Fruit fly (Drosophila melanogaster): ENCODE results near the gene CG15459.

CG15459 gene

DNA sequence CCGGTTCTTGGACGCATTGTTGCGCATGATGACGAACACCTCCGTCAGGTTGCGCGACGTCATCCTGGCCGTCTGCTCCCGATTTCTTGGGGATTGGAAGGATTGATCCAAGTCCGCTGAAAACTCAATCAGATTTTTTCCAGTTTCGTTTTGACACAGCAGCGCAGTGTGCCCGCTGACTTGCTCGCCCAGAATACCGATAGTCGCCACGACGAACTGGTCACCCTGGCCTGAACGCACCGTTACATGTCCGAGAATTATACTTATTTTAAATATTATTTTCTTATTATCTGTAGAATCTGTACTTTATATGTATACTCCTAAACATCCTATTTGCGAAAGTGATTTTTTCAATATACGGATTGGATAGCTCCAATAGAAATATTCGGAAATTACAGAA is 19.8 kb downstream of the CG15459 start, which contains the start of gene Syx16:
TSS of gene Syx16 (minus strand) at position 172 of the 400 bp plus-strand sequence.
- no peak for TF ChIP-seq sv (GFP tag; optimal IDR thresholded peaks at IDR 0.05)
- TF ChIP-seq Abd-B (GFP tag; optimal IDR thresholded peaks at IDR 0.05), result no peak
- TF ChIP-seq Jra (GFP tag; optimal IDR thresholded peaks at IDR 0.05), result no peak
- TF ChIP-seq rgr (GFP tag; optimal IDR thresholded peaks at IDR 0.05), result no peak
- TF ChIP-seq OdsH (GFP tag; optimal IDR thresholded peaks at IDR 0.05), result no peak
- TF ChIP-seq dmrt93B (GFP tag; optimal IDR thresholded peaks at IDR 0.05), result no peak
- no peak for TF ChIP-seq CG9705 (GFP tag; optimal IDR thresholded peaks at IDR 0.05)
- no peak for TF ChIP-seq dsf (GFP tag; optimal IDR thresholded peaks at IDR 0.05; ENCODE audit: borderline replicate concordance)
- no peak for TF ChIP-seq jim (GFP tag; optimal IDR thresholded peaks at IDR 0.05)
- TF ChIP-seq lola (GFP tag; optimal IDR thresholded peaks at IDR 0.05), result no peak
- TF ChIP-seq usp (GFP tag; optimal IDR thresholded peaks at IDR 0.05), result no peak

DNA sequence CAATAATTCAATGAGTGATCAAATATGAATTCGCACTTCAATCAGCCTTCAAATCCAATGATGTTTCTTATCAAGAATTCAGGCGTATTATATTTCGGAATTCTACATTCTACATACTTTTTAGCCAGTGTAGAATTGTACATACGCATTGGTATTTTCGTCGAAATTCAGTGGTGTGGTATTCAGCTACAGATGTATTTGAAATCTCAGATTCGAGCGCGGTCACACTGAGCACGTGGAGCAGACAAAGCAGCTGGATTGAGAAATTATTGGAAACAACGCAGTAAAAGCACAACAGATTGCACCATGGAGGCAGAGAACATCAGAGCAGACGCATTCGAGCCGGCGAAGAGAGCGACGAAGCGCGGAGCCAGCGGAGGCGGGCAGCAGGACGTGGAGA is 22.2 kb downstream of the CG15459 start:
- TF ChIP-seq tai (GFP tag; optimal IDR thresholded peaks at IDR 0.05) (no peak), Myc (optimal IDR thresholded peaks at IDR 0.05) (peak; percentile 37)

- TF ChIP-seq sv (GFP tag; optimal IDR thresholded peaks at IDR 0.05) (no peak), CG9705 (GFP tag; optimal IDR thresholded peaks at IDR 0.05) (no peak), N (GFP tag; optimal IDR thresholded peaks at IDR 0.05) (no peak), fru (GFP tag; optimal IDR thresholded peaks at IDR 0.05) (no peak), Hnf4 (GFP tag; optimal IDR thresholded peaks at IDR 0.05) (no peak), h (GFP tag; optimal IDR thresholded peaks at IDR 0.05) (no peak), Abd-B (GFP tag; optimal IDR thresholded peaks at IDR 0.05) (no peak), Jra (GFP tag; optimal IDR thresholded peaks at IDR 0.05) (no peak), Rel (GFP tag; optimal IDR thresholded peaks at IDR 0.05) (no peak), Rel (tag; optimal IDR thresholded peaks at IDR 0.05) (no peak), CG32264 (GFP tag; optimal IDR thresholded peaks at IDR 0.05) (no peak), Myc (optimal IDR thresholded peaks at IDR 0.05) (no peak), ey (GFP tag; optimal IDR thresholded peaks at IDR 0.05) (no peak), Hr83 (GFP tag; optimal IDR thresholded peaks at IDR 0.05; ENCODE audit: poor library complexity, severe bottlenecking) (no peak), Sp1 (GFP tag; optimal IDR thresholded peaks at IDR 0.05) (no peak), pan (optimal IDR thresholded peaks at IDR 0.05) (no peak), HLH106 (tag; optimal IDR thresholded peaks at IDR 0.05) (no peak)
These were observed 22.7 kb downstream of the CG15459 start, which contains the start of gene jb for dm6 chrX:20390706-20391105. jb (minus strand) TSS chrX:20390806.

dm6 chrX:20389633-20390032 is 23.7 kb downstream of the CG15459 start:
- TF ChIP-seq dl (GFP tag; optimal IDR thresholded peaks at IDR 0.05; ENCODE audit: insufficient read depth in 1 of 2, partially characterized antibody in 2 of 2) (no peak), Sp1 (GFP tag; optimal IDR thresholded peaks at IDR 0.05) (no peak), lola (GFP tag; optimal IDR thresholded peaks at IDR 0.05) (no peak), CG9705 (GFP tag; optimal IDR thresholded peaks at IDR 0.05) (no peak), sage (GFP tag; optimal IDR thresholded peaks at IDR 0.05) (no peak), Rel (GFP tag; optimal IDR thresholded peaks at IDR 0.05) (no peak), Rel (tag; optimal IDR thresholded peaks at IDR 0.05) (no peak), foxo (GFP tag; optimal IDR thresholded peaks at IDR 0.05) (no peak), brk (GFP tag; optimal IDR thresholded peaks at IDR 0.05) (no peak), fru (GFP tag; optimal IDR thresholded peaks at IDR 0.05) (no peak), Vsx2 (GFP tag; optimal IDR thresholded peaks at IDR 0.05; ENCODE audit: partially characterized antibody) (no peak), Dfd (GFP tag; optimal IDR thresholded peaks at IDR 0.05) (no peak), Jra (GFP tag; optimal IDR thresholded peaks at IDR 0.05) (no peak), Mio (GFP tag; optimal IDR thresholded peaks at IDR 0.05) (no peak), HLH106 (tag; optimal IDR thresholded peaks at IDR 0.05) (no peak), N (GFP tag; optimal IDR thresholded peaks at IDR 0.05) (no peak), pan (optimal IDR thresholded peaks at IDR 0.05) (no peak), sv (GFP tag; optimal IDR thresholded peaks at IDR 0.05) (no peak), CrebA (GFP tag; optimal IDR thresholded peaks at IDR 0.05; ENCODE audit: borderline replicate concordance) (no peak), ey (GFP tag; optimal IDR thresholded peaks at IDR 0.05) (no peak)

DNA sequence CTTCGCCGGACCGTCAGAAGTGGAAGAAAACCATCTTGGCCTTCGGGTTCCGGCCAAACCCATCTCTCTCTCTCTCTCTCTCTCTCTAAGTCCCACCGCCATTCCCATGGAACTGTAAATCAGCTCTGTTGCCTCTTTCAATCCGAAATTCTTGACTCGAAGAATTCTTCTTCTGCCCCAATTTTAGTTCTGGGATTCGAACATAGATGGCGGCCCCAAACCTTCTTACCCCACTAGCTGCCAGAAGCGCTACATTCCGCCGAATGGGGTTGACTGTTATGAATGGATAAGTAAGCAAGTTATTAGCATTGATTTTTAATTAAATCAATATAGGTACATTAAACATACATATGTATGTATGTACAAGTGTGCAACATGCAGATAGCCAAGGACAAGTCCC is 27.5 kb downstream of the CG15459 start:
- no peak for TF ChIP-seq tai (GFP tag; optimal IDR thresholded peaks at IDR 0.05)
- no peak for TF ChIP-seq CG32264 (GFP tag; optimal IDR thresholded peaks at IDR 0.05)
- no peak for TF ChIP-seq Hnf4 (GFP tag; optimal IDR thresholded peaks at IDR 0.05)
- TF ChIP-seq OdsH (GFP tag; optimal IDR thresholded peaks at IDR 0.05), result no peak

Measured in whole organism, wandering third instar larva.